Worm (Caenorhabditis elegans): ENCODE data around the gene M176.11.

DNA sequence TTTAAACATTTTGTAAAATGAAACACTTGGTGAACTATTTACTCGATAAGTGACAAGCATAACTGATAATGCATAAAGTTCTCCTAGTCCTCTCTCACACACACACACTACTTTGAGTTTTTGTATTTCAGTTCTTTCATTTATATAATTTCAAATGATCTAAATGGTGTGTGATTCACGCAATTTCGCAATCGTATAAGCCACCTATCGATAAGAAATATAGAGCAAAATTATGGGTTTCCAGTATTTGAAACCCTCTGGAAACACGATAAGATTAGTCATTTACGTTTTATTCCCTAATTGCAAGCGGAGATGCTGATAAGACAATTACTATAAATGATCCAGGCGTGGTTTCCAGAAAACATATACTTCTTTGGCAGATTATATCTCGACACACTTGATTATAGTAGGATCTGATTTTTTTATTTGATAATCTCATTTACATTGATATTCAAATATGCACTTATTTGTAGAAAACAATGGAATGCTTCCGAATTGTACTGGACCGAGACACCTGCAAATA lies 9.9 kb upstream of the M176.11 start, which contains the start of gene arrd-3:
- TF ChIP-seq nhr-11 (tag; optimal IDR thresholded peaks at IDR 0.05) (no peak), nhr-237 (tag; optimal IDR thresholded peaks at IDR 0.05) (no peak), nhr-12 (tag; optimal IDR thresholded peaks at IDR 0.05) (no peak), mdl-1 (tag; optimal IDR thresholded peaks at IDR 0.05) (no peak), lin-39 (tag; optimal IDR thresholded peaks at IDR 0.05) (no peak), egl-27 (tag; optimal IDR thresholded peaks at IDR 0.05) (no peak), ama-1 (optimal IDR thresholded peaks at IDR 0.05) (no peak), ceh-9 (tag; optimal IDR thresholded peaks at IDR 0.05) (no peak), fos-1 (tag; optimal IDR thresholded peaks at IDR 0.05) (no peak), elt-2 (tag; optimal IDR thresholded peaks at IDR 0.05) (peak; percentile 73), pha-4 (tag; optimal IDR thresholded peaks at IDR 0.05) (no peak), unc-39 (tag; optimal IDR thresholded peaks at IDR 0.05) (no peak)
